Fruit fly (Drosophila melanogaster) whole organism, embryonic: ENCODE data around the gene Csp.

Source experiments
- Awh ChIP-seq: fragments of 200-800 bp; sonication (Bioruptor generic); IDR thresholded peaks from 2 replicates; pipeline ENCODE4, ENCODE4 v1.3.6; 2022; ENCODE audit warnings: missing biosample characterization, missing genetic modification characterization
- CG10274 ChIP-seq: fragments of 200-800 bp; sonication (Bioruptor generic); optimal IDR thresholded peaks from 3 replicates; lab custom pipeline; 2017; ENCODE audit warnings: missing biosample characterization, mild to moderate bottlenecking, missing genetic modification characterization
- CG10366 ChIP-seq: fragments of 200-800 bp; sonication (Bioruptor generic); IDR thresholded peaks from 2 replicates; pipeline ENCODE4 v1.3.6; 2022; ENCODE audit warnings: missing biosample characterization, missing genetic modification characterization
- CG10979 ChIP-seq: fragments of 200-800 bp; sonication (Bioruptor generic); optimal IDR thresholded peaks from 2 replicates; lab custom pipeline; 2018; ENCODE audit warnings: missing biosample characterization, mild to moderate bottlenecking, missing genetic modification characterization, moderate library complexity
- CG11504 ChIP-seq: fragments of 200-800 bp; sonication (Bioruptor generic); optimal IDR thresholded peaks from 3 replicates; lab custom pipeline; 2019; ENCODE audit warnings: missing biosample characterization, mild to moderate bottlenecking, missing genetic modification characterization, moderate library complexity
- CG11723 ChIP-seq: fragments of 200-800 bp; sonication (Bioruptor generic); optimal IDR thresholded peaks from 2 replicates; lab custom pipeline; 2017; ENCODE audit warnings: missing biosample characterization, mild to moderate bottlenecking, missing genetic modification characterization
- CG12104 ChIP-seq: fragments of 200-800 bp; sonication (Bioruptor generic); optimal IDR thresholded peaks from 3 replicates; lab custom pipeline; 2016; ENCODE audit warnings: missing biosample characterization, missing genetic modification characterization
- CG12155 ChIP-seq: fragments of 200-800 bp; sonication (Bioruptor generic); optimal IDR thresholded peaks from 3 replicates; lab custom pipeline; 2016; ENCODE audit warnings: missing biosample characterization, missing genetic modification characterization
- CG14050 ChIP-seq: fragments of 200-800 bp; sonication (Bioruptor generic); IDR thresholded peaks from 3 replicates; pipeline ENCODE4 v1.3.6; 2022; ENCODE audit warnings: missing biosample characterization, missing genetic modification characterization
- CG14860 ChIP-seq: fragments of 200-800 bp; sonication (Bioruptor generic); IDR thresholded peaks from 3 replicates; pipeline ENCODE4 v1.3.6; 2022; ENCODE audit warnings: missing biosample characterization, missing genetic modification characterization; ENCODE audit not compliant: partially characterized antibody
- CG15514 ChIP-seq: fragments of 200-800 bp; sonication (Bioruptor generic); optimal IDR thresholded peaks from 3 replicates; lab custom pipeline; 2017; ENCODE audit warnings: missing biosample characterization, missing genetic modification characterization, mild to moderate bottlenecking, moderate library complexity, missing genetic modification reagents
- CG1603 ChIP-seq: fragments of 200-800 bp; sonication (Bioruptor generic); optimal IDR thresholded peaks from 2 replicates; lab custom pipeline; 2019; ENCODE audit warnings: missing biosample characterization, mild to moderate bottlenecking, missing genetic modification characterization, moderate library complexity
- CG18476 ChIP-seq: fragments of 200-800 bp; sonication (Bioruptor generic); optimal IDR thresholded peaks from 2 replicates; lab custom pipeline; 2016; ENCODE audit warnings: missing biosample characterization, mild to moderate bottlenecking, missing genetic modification characterization
- CG3065 ChIP-seq: fragments of 200-800 bp; sonication (Bioruptor generic); optimal IDR thresholded peaks from 2 replicates; lab custom pipeline; 2016; ENCODE audit warnings: missing biosample characterization, missing genetic modification characterization
- CG3407 ChIP-seq: fragments of 200-800 bp; sonication (Bioruptor generic); optimal IDR thresholded peaks from 2 replicates; lab custom pipeline; 2018; ENCODE audit warnings: missing biosample characterization, mild to moderate bottlenecking, missing genetic modification characterization
- CG4328 ChIP-seq: fragments of 200-800 bp; sonication (Bioruptor generic); optimal IDR thresholded peaks from 3 replicates; lab custom pipeline; 2017; ENCODE audit warnings: missing biosample characterization, missing genetic modification reagents, missing genetic modification characterization
- CG5953 ChIP-seq: fragments of 200-800 bp; sonication (Bioruptor generic); IDR thresholded peaks from 2 replicates; pipeline ENCODE4 v1.3.6; 2022; ENCODE audit warnings: missing biosample characterization, missing genetic modification characterization
- Camta ChIP-seq: fragments of 200-800 bp; sonication (Bioruptor generic); optimal IDR thresholded peaks from 2 replicates; lab custom pipeline; 2016; ENCODE audit warnings: missing biosample characterization, missing genetic modification characterization
- Chrac-16 ChIP-seq: fragments of 200-800 bp; sonication (Bioruptor generic); optimal IDR thresholded peaks from 3 replicates; lab custom pipeline; 2016; ENCODE audit warnings: missing biosample characterization, missing genetic modification characterization
- Dp ChIP-seq: fragments of 200-800 bp; sonication (Bioruptor generic); optimal IDR thresholded peaks from 2 replicates; lab custom pipeline; 2018; ENCODE audit warnings: missing biosample characterization, mild to moderate bottlenecking, missing genetic modification characterization, moderate library complexity
- Eip74EF ChIP-seq, 2 experiments: fragments of 200-800 bp in 1 of 2; fragments of >200 bp in 1 of 2; sonication (Bioruptor generic) in 1 of 2; optimal IDR thresholded peaks; 2 replicates each; lab custom pipeline; 2017 to 2019; ENCODE audit warnings: missing biosample characterization in 2 of 2, missing genetic modification characterization in 2 of 2, mild to moderate bottlenecking in 1 of 2, moderate library complexity in 1 of 2
- Ets97D ChIP-seq: fragments of 200-800 bp; sonication (Bioruptor generic); optimal IDR thresholded peaks from 3 replicates; lab custom pipeline; 2016; ENCODE audit warnings: missing biosample characterization, missing genetic modification characterization
- Fer2 ChIP-seq: fragments of 200-800 bp; sonication (Bioruptor generic); optimal IDR thresholded peaks from 2 replicates; lab custom pipeline; 2018; ENCODE audit warnings: missing biosample characterization, mild to moderate bottlenecking, missing genetic modification characterization, moderate library complexity
- HmgD ChIP-seq: fragments of 200-800 bp; sonication (Bioruptor generic); optimal IDR thresholded peaks from 3 replicates; lab custom pipeline; 2016; ENCODE audit warnings: missing biosample characterization, missing genetic modification characterization
- Hr3 ChIP-seq: fragments of 200-800 bp; sonication (Bioruptor generic); optimal IDR thresholded peaks from 3 replicates; lab custom pipeline; 2016; ENCODE audit warnings: missing biosample characterization, missing genetic modification characterization
- Lhr ChIP-seq: fragments of 200-800 bp; sonication (Bioruptor generic); optimal IDR thresholded peaks from 3 replicates; lab custom pipeline; 2017; ENCODE audit warnings: mild to moderate bottlenecking, missing biosample characterization, missing genetic modification reagents, missing genetic modification characterization
- NFAT ChIP-seq: fragments of 200-800 bp; sonication (Bioruptor generic); IDR thresholded peaks from 2 replicates; pipeline ENCODE4 v1.3.6; 2022; ENCODE audit warnings: missing biosample characterization, missing genetic modification characterization
- Nf-YB ChIP-seq: fragments of 200-800 bp; sonication (Bioruptor generic); optimal IDR thresholded peaks from 3 replicates; lab custom pipeline; 2019; ENCODE audit warnings: missing biosample characterization, mild to moderate bottlenecking, missing genetic modification characterization, moderate library complexity
- Oaz ChIP-seq: fragments of 200-800 bp; sonication (Bioruptor generic); IDR thresholded peaks from 2 replicates; pipeline ENCODE4 v1.3.6; 2022; ENCODE audit warnings: missing biosample characterization, missing genetic modification characterization
- Ptx1 ChIP-seq: fragments of 200-800 bp; sonication (Bioruptor generic); IDR thresholded peaks from 2 replicates; pipeline ENCODE4 v1.3.6; 2022; ENCODE audit warnings: missing biosample characterization, missing genetic modification characterization
- Ravus ChIP-seq: fragments of 200-800 bp; sonication (Bioruptor generic); IDR thresholded peaks from 2 replicates; pipeline ENCODE4 v1.3.6; 2022; ENCODE audit warnings: missing biosample characterization, missing genetic modification characterization
- Six4 ChIP-seq: fragments of 200-800 bp; sonication (Bioruptor generic); optimal IDR thresholded peaks from 2 replicates; lab custom pipeline; 2016; ENCODE audit warnings: missing biosample characterization, missing genetic modification characterization
- Sox102F ChIP-seq: fragments of 200-800 bp; sonication (Bioruptor generic); optimal IDR thresholded peaks from 2 replicates; lab custom pipeline; 2018; ENCODE audit warnings: missing biosample characterization, mild to moderate bottlenecking, missing genetic modification characterization, moderate library complexity
- Ssrp ChIP-seq: fragments of 200-800 bp; sonication (Bioruptor generic); optimal IDR thresholded peaks from 2 replicates; lab custom pipeline; 2018; ENCODE audit warnings: missing biosample characterization, mild to moderate bottlenecking, missing genetic modification characterization, moderate library complexity
- Xrp1 ChIP-seq: fragments of 200-800 bp; sonication (Bioruptor generic); IDR thresholded peaks from 2 replicates; pipeline ENCODE4 v1.3.6; 2022; ENCODE audit warnings: missing biosample characterization, missing genetic modification characterization
- ara ChIP-seq: fragments of 200-800 bp; sonication (Bioruptor generic); IDR thresholded peaks from 2 replicates; pipeline ENCODE4 v1.3.6; 2022; ENCODE audit warnings: missing biosample characterization, missing genetic modification characterization
- az2 ChIP-seq: fragments of 200-800 bp; sonication (Bioruptor generic); optimal IDR thresholded peaks from 3 replicates; lab custom pipeline; 2016; ENCODE audit warnings: missing biosample characterization, missing genetic modification characterization
- cad ChIP-seq: fragments of >200 bp; optimal IDR thresholded peaks from 2 replicates; lab custom pipeline; 2017; ENCODE audit warnings: missing biosample characterization, missing genetic modification characterization
- cato ChIP-seq: fragments of 200-800 bp; sonication (Bioruptor generic); optimal IDR thresholded peaks from 2 replicates; lab custom pipeline; 2016; ENCODE audit warnings: missing biosample characterization, missing genetic modification characterization, borderline replicate concordance
- caup ChIP-seq: fragments of 200-800 bp; sonication (Bioruptor generic); optimal IDR thresholded peaks from 3 replicates; lab custom pipeline; 2017; ENCODE audit warnings: missing biosample characterization, mild to moderate bottlenecking, missing genetic modification characterization, moderate library complexity; ENCODE audit not compliant: severe bottlenecking
- chn ChIP-seq: fragments of 200-800 bp; sonication (Bioruptor generic); optimal IDR thresholded peaks from 2 replicates; lab custom pipeline; 2016; ENCODE audit warnings: missing biosample characterization, missing genetic modification characterization
- crol ChIP-seq: fragments of 200-800 bp; sonication (Bioruptor generic); IDR thresholded peaks from 2 replicates; pipeline ENCODE4 v1.3.6; 2022; ENCODE audit warnings: missing biosample characterization, missing genetic modification characterization
- crp ChIP-seq, 2 experiments: fragments of 200-800 bp; sonication (Bioruptor generic); optimal IDR thresholded peaks; 2 replicates in 1 of 2; 3 replicates in 1 of 2; lab custom pipeline; 2017; ENCODE audit warnings: missing biosample characterization in 2 of 2, missing genetic modification characterization in 2 of 2, mild to moderate bottlenecking in 1 of 2, moderate library complexity in 1 of 2
- grau ChIP-seq: fragments of 200-800 bp; optimal IDR thresholded peaks from 3 replicates; lab custom pipeline; 2019; ENCODE audit warnings: missing biosample characterization, mild to moderate bottlenecking, missing genetic modification characterization, moderate library complexity
- inv ChIP-seq: fragments of 200-800 bp; sonication (Bioruptor generic); IDR thresholded peaks from 2 replicates; pipeline ENCODE4 v1.3.6; 2022; ENCODE audit warnings: missing biosample characterization, missing genetic modification characterization; ENCODE audit not compliant: partially characterized antibody
- ranshi ChIP-seq: fragments of 200-800 bp; sonication (Bioruptor generic); IDR thresholded peaks from 2 replicates; pipeline ENCODE4 v1.3.6; 2022; ENCODE audit warnings: missing biosample characterization, missing genetic modification characterization
- sd ChIP-seq: fragments of 200-800 bp; sonication (Bioruptor generic); optimal IDR thresholded peaks from 3 replicates; lab custom pipeline; 2018; ENCODE audit warnings: missing biosample characterization, mild to moderate bottlenecking, missing genetic modification characterization, moderate library complexity
- sisA ChIP-seq: fragments of 200-800 bp; sonication (Bioruptor generic); IDR thresholded peaks from 2 replicates; pipeline ENCODE4 v1.3.6; 2022; ENCODE audit warnings: missing biosample characterization, missing genetic modification characterization
- slou ChIP-seq: fragments of 200-800 bp; sonication (Bioruptor generic); optimal IDR thresholded peaks from 3 replicates; lab custom pipeline; 2016; ENCODE audit warnings: missing biosample characterization, missing genetic modification characterization
- ssp ChIP-seq: fragments of 200-800 bp; sonication (Bioruptor generic); IDR thresholded peaks from 2 replicates; pipeline ENCODE4 v1.3.6; 2022; ENCODE audit warnings: missing biosample characterization, missing genetic modification characterization
- sug ChIP-seq: fragments of 200-800 bp; optimal IDR thresholded peaks from 2 replicates; lab custom pipeline; 2019; ENCODE audit warnings: missing biosample characterization, mild to moderate bottlenecking, missing genetic modification characterization, moderate library complexity

Csp gene

DNA sequence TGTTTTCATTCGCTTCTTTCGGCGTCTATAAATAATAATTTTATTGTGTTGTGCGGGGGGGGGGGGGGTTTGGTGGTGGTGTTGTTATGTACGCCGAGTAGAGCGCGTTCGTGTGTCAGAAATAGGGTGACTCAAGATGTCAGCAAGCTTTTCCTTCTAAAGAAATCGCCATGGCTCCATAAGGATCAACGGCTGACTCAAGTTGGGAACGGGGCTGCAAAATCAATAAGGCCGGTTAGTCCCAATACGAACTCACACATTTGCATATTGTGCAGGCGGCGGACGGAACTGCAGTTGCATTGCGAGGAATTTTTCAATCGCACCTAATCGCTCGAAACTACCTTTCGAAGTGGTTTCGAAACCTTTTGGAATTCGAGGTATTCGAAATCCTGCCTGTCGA lies 9.4 kb downstream of the Csp start (continued):
- no peak for TF ChIP-seq CG10979 (tag; lab: Kevin White, UChicago)
- no peak for TF ChIP-seq Lhr (GFP tag; lab: Kevin White, UChicago)
- TF ChIP-seq Hr3 = no peak
- no peak for TF ChIP-seq CG10274
- TF ChIP-seq slou (GFP tag; lab: Kevin White, UChicago) = no peak
- peak; percentile 6 for TF ChIP-seq caup (GFP tag; lab: Kevin White, UChicago)
- no peak for TF ChIP-seq CG15514 (GFP tag; lab: Kevin White, UChicago)
- no peak for TF ChIP-seq HmgD (GFP tag; lab: Kevin White, UChicago)
- peak; percentile 45 for TF ChIP-seq CG11504 (tag; lab: Kevin White, UChicago)
- no peak for TF ChIP-seq Six4 (GFP tag; lab: Kevin White, UChicago)
- no peak for TF ChIP-seq cad (GFP tag; lab: Kevin White, UChicago)
- peak; percentile 53 for TF ChIP-seq ranshi (GFP tag; lab: Robert Waterston, UW)
- no peak for TF ChIP-seq CG12155 (GFP tag; lab: Kevin White, UChicago)
- TF ChIP-seq chn (GFP tag; lab: Kevin White, UChicago) = no peak
- peak; percentile 11 for TF ChIP-seq Fer2
- TF ChIP-seq CG14860 = no peak
- no peak for TF ChIP-seq ara (GFP tag; lab: Robert Waterston, UW)
- no peak for TF ChIP-seq ssp (GFP tag; lab: Robert Waterston, UW)
- TF ChIP-seq Ravus (GFP tag; lab: Robert Waterston, UW) = no peak
- TF ChIP-seq CG3065 (GFP tag; lab: Kevin White, UChicago) = no peak
- TF ChIP-seq CG14050 = peak; percentile 23; the same call in 1 of the 3 replicates
- peak; percentile 10; the same call in 1 of the 2 replicates for TF ChIP-seq sisA (GFP tag; lab: Robert Waterston, UW)
- no peak for TF ChIP-seq az2 (GFP tag; lab: Kevin White, UChicago)
- peak; percentile 44 for TF ChIP-seq Sox102F (GFP tag; lab: Kevin White, UChicago)
- TF ChIP-seq CG5953 (GFP tag; lab: Robert Waterston, UW) = peak; percentile 48; the same call in 1 of the 2 replicates
- no peak for TF ChIP-seq Nf-YB (GFP tag; lab: Kevin White, UChicago)
- TF ChIP-seq inv (GFP tag; lab: Robert Waterston, UW) = no peak
- TF ChIP-seq Camta (GFP tag; lab: Kevin White, UChicago) = no peak
- TF ChIP-seq Dp (GFP tag; lab: Kevin White, UChicago) = no peak
- no peak for TF ChIP-seq CG4328
- peak; percentile 53 for TF ChIP-seq grau (tag; lab: Kevin White, UChicago)
- no peak for TF ChIP-seq Awh (GFP tag; lab: Robert Waterston, UW)
- TF ChIP-seq Ssrp (tag; lab: Kevin White, UChicago) = peak; percentile 10
- no peak for TF ChIP-seq Oaz
- no peak for TF ChIP-seq sug (tag; lab: Kevin White, UChicago)
- TF ChIP-seq Ets97D (GFP tag; lab: Kevin White, UChicago) = no peak
- no peak for TF ChIP-seq Chrac-16 (GFP tag; lab: Kevin White, UChicago)
- TF ChIP-seq crp (GFP tag; optimal IDR thresholded peaks at IDR 0.05; lab: Kevin White, UChicago) = no peak
- no peak for TF ChIP-seq CG1603 (tag; lab: Kevin White, UChicago)
- TF ChIP-seq, all 482 proteins: peak for 117

DNA sequence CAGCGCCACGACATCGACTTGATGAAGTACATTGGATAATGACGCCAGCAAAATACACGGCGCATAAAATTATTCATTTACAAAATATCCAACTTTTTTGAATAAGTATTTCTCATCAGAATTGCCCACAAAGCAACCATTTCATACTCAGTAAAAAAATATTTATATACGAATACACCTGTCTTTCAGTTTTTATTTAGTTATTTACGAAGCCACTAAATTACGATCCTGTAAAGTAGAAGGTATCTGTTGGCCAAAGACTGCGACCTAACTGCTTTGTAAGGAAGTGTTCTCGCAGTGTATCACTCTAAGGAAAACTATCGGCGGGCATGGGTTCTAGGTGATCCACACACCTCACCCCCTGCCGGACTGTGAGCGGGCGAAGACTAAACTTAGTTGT lies 10.0 kb downstream of the Csp start:
- TF ChIP-seq CG12104 (GFP tag; lab: Kevin White, UChicago) = peak; percentile 36
- TF ChIP-seq Ptx1 = peak; percentile 71
- TF ChIP-seq CG11723 (GFP tag; lab: Kevin White, UChicago) = no peak
- TF ChIP-seq cato (GFP tag; lab: Kevin White, UChicago) = no peak
- TF ChIP-seq CG10366 (GFP tag; lab: Robert Waterston, UW) = no peak; the same call in 1 of the 2 replicates
- TF ChIP-seq Xrp1 (GFP tag; lab: Robert Waterston, UW) = 0 out of 2 replicates have a peak, but pooled peaks have one; percentile 45
- peak; percentile 12 for TF ChIP-seq CG18476 (GFP tag; lab: Kevin White, UChicago)
- TF ChIP-seq Eip74EF (GFP tag; optimal IDR thresholded peaks at IDR 0.05; lab: Kevin White, UChicago) = no peak
- TF ChIP-seq ara (GFP tag; lab: Robert Waterston, UW) = 0 out of 2 replicates have a peak, but pooled peaks have one; percentile 35
- TF ChIP-seq sd (tag; lab: Kevin White, UChicago) = no peak
- no peak for TF ChIP-seq CG3407 (GFP tag; lab: Kevin White, UChicago)
- TF ChIP-seq chn (GFP tag; lab: Kevin White, UChicago) = peak; percentile 22
- peak; percentile 42; the same call in 1 of the 2 replicates for TF ChIP-seq NFAT (GFP tag; lab: Robert Waterston, UW)
- TF ChIP-seq crol (GFP tag; lab: Robert Waterston, UW) = peak; percentile 50
